Worm (Caenorhabditis elegans) whole organism, L4 larva: ENCODE data around the gene ugt-41.

Experiments
- Y5F2A.4 ChIP-seq: fragments of 200-800 bp; sonication (Bioruptor generic); optimal IDR thresholded peaks from 2 replicates; lab custom pipeline; 2018; ENCODE audit warnings: mild to moderate bottlenecking, missing genetic modification characterization, missing compliant biosample characterization
- ces-1 ChIP-seq: fragments of 150-350 bp; sonication (generic microtip); optimal IDR thresholded peaks from 4 replicates; lab custom pipeline; 2014; ENCODE audit warnings: missing biosample characterization, missing genetic modification reagents, missing genetic modification characterization
- egl-27 ChIP-seq: sonication (generic microtip); optimal IDR thresholded peaks from 3 replicates; lab custom pipeline; 2017; ENCODE audit warnings: missing biosample characterization, missing genetic modification reagents, missing genetic modification characterization
- fkh-10 ChIP-seq: fragments of 150-350 bp; optimal IDR thresholded peaks from 2 replicates; lab custom pipeline; 2014; ENCODE audit warnings: missing biosample characterization, missing genetic modification reagents, missing genetic modification characterization
- lin-29 ChIP-seq: fragments of 200-800 bp; sonication (Bioruptor generic); IDR thresholded peaks from 2 replicates; pipeline ENCODE4 v1.3.6; 2022; ENCODE audit warnings: missing genetic modification reagents, missing genetic modification characterization, missing compliant biosample characterization
- nhr-28 ChIP-seq: fragments of 150-350 bp; optimal IDR thresholded peaks from 2 replicates; lab custom pipeline; 2014; ENCODE audit warnings: missing biosample characterization, missing genetic modification characterization
- rbr-2 ChIP-seq: sonication (generic microtip); optimal IDR thresholded peaks from 2 replicates; lab custom pipeline; 2016; ENCODE audit warnings: missing genotype, missing genetic modification characterization, missing compliant biosample characterization
- unc-62 ChIP-seq, 3 experiments: fragments of 150-350 bp in 1 of 3; sonication (generic microtip); optimal IDR thresholded peaks in 2 of 3; peaks in 1 of 3; 1 replicate in 1 of 3; 2 replicates in 2 of 3; lab custom pipeline; 2014 to 2017; ENCODE audit warnings: missing biosample characterization in 3 of 3, missing genetic modification characterization in 3 of 3, missing genetic modification reagents in 3 of 3, missing genotype in 1 of 3

ugt-41 gene

DNA sequence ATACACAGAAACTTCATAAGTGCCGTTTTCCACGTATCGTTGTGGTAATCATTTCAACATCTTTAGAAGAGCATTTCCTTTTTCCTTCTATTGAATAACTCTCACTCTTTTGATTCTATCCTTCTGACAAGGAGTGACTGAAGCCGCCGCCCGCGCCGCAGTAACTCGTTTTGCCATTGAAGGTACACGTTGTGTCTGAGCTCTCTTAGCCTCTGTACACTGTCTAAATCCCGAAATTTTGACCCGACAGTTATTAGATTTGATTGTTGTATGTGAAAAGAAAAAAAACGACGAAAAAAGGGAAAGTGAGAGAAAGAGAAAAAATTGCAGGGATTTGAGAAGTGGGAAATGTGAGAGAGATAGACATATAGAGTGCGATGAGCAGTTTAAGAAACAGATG lies 52.1 kb downstream of the ugt-41 start:
- peak; percentile 80 for TF ChIP-seq fkh-10 (GFP tag; lab: Kevin White, UChicago)
- TF ChIP-seq lin-29, result no peak
- peak; percentile 24 for TF ChIP-seq rbr-2 (tag; lab: Kevin White, UChicago)
- TF ChIP-seq nhr-28 (tag; lab: Kevin White, UChicago), result no peak
- TF ChIP-seq Y5F2A.4 (GFP tag; lab: Kevin White, UChicago), result no peak
- TF ChIP-seq unc-62 (GFP tag; optimal IDR thresholded peaks at IDR 0.05 in 1 of 2; lab: Kevin White, UChicago), result peak in 1 of 2 experiments; percentile 56
- no peak for TF ChIP-seq unc-62 (tag; optimal IDR thresholded peaks at IDR 0.05; lab: Kevin White, UChicago)
- TF ChIP-seq egl-27 (tag; lab: Kevin White, UChicago), result no peak
- peak; percentile 71 for TF ChIP-seq ces-1 (GFP tag; lab: Kevin White, UChicago)
- TF ChIP-seq, all 104 proteins: peak for 4
